Worm (Caenorhabditis elegans) whole organism, early embryonic: Measurements from ENCODE around the gene wrb-1.

ENCODE experiments used
- B0310.2 ChIP-seq: sonication (generic microtip); optimal IDR thresholded peaks from 2 replicates; lab custom pipeline; 2016; ENCODE audit warnings: mild to moderate bottlenecking, missing genetic modification characterization, missing compliant biosample characterization
- F13C5.2 ChIP-seq: sonication (generic microtip); optimal IDR thresholded peaks from 2 replicates; lab custom pipeline; 2017; ENCODE audit warnings: mild to moderate bottlenecking, missing genetic modification characterization, inconsistent platforms, missing compliant biosample characterization
- aly-1 ChIP-seq: sonication (generic microtip); optimal IDR thresholded peaks from 2 replicates; lab custom pipeline; 2016; ENCODE audit warnings: missing genetic modification characterization, missing compliant biosample characterization
- ama-1 ChIP-seq: fragments of 150-350 bp; optimal IDR thresholded peaks from 2 replicates; lab custom pipeline; 2014
- ceh-13 ChIP-seq: fragments of 200-800 bp; sonication (Bioruptor generic); optimal IDR thresholded peaks from 2 replicates; lab custom pipeline; 2018; ENCODE audit warnings: mild to moderate bottlenecking, missing genetic modification characterization, missing compliant biosample characterization
- ceh-36 ChIP-seq: sonication (generic microtip); optimal IDR thresholded peaks from 2 replicates; lab custom pipeline; 2016; ENCODE audit warnings: missing genetic modification characterization, inconsistent platforms, missing compliant biosample characterization
- ets-7 ChIP-seq: sonication (generic microtip); optimal IDR thresholded peaks from 2 replicates; lab custom pipeline; 2016; ENCODE audit warnings: missing genotype, missing genetic modification characterization, missing compliant biosample characterization
- flt-1 ChIP-seq: fragments of 200-800 bp; sonication (Bioruptor generic); IDR thresholded peaks from 2 replicates; pipeline ENCODE4 v1.3.6; 2022; ENCODE audit warnings: missing genetic modification characterization, missing compliant biosample characterization
- hmbx-1 ChIP-seq: sonication (generic microtip); optimal IDR thresholded peaks from 2 replicates; lab custom pipeline; 2016; ENCODE audit warnings: mild to moderate bottlenecking, missing genetic modification characterization, missing compliant biosample characterization
- hmg-4 ChIP-seq: fragments of 200-800 bp; sonication (Bioruptor generic); optimal IDR thresholded peaks from 2 replicates; lab custom pipeline; 2018; ENCODE audit warnings: mild to moderate bottlenecking, missing genetic modification characterization, missing compliant biosample characterization
- hnd-1 ChIP-seq: sonication (generic microtip); optimal IDR thresholded peaks from 2 replicates; lab custom pipeline; 2016; ENCODE audit warnings: missing genetic modification characterization, missing compliant biosample characterization
- pes-1 ChIP-seq: fragments of 200-800 bp; sonication (Bioruptor generic); IDR thresholded peaks from 2 replicates; pipeline ENCODE4 v1.3.6; 2022; ENCODE audit warnings: missing genetic modification reagents, missing genetic modification characterization, missing compliant biosample characterization
- scrt-1 ChIP-seq: fragments of 200-800 bp; sonication (Bioruptor generic); IDR thresholded peaks from 2 replicates; pipeline ENCODE4 v1.3.6; 2022; ENCODE audit warnings: missing genetic modification characterization, missing compliant biosample characterization
- sea-1 ChIP-seq: fragments of 200-800 bp; sonication (Bioruptor generic); conservative IDR thresholded peaks from 2 replicates; pipeline ENCODE4 v1.3.6; 2022; ENCODE audit warnings: missing genetic modification characterization, missing compliant biosample characterization
- tbx-11 ChIP-seq: fragments of 200-800 bp; sonication (Bioruptor generic); IDR thresholded peaks from 2 replicates; pipeline ENCODE4 v1.3.6; 2022; ENCODE audit warnings: missing genetic modification characterization, missing compliant biosample characterization
- tbx-37 ChIP-seq: fragments of 200-800 bp; sonication (Bioruptor generic); conservative IDR thresholded peaks from 2 replicates; pipeline ENCODE4 v1.3.6; 2022; ENCODE audit warnings: missing genetic modification reagents, missing genetic modification characterization, missing compliant biosample characterization
- tra-4 ChIP-seq: sonication (generic microtip); optimal IDR thresholded peaks from 2 replicates; lab custom pipeline; 2017; ENCODE audit warnings: missing genetic modification characterization, missing compliant biosample characterization

The wrb-1 gene

DNA sequence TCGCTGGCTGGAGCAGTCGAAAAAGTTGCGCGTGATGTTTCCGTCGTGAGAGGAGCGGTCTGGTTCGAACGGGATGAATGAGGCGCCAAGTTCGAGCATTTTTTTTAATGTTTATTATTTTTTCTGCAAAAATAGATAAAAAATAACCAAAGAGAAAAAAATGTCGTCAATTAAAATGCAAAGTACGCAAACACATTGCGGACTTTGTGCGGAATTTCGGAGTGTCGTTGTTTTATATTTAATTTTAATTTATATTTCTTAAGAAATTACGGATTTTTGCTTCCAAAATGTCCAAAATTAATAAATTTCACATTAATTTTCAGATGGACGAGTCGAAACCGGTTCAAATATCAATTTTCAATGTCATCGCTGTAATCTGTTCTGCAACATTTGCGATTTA is at the start of gene wrb-1, which contains the start of gene Y50D4A.4:
Gene wrb-1 (plus strand): TSS at position 78 of the 400 bp plus-strand sequence.
Gene Y50D4A.4 (minus strand): TSS at position 133 of the 400 bp plus-strand sequence.
- TF ChIP-seq flt-1 (GFP tag; lab: Robert Waterston, UW), result no peak
- TF ChIP-seq hmbx-1, result no peak
- TF ChIP-seq pes-1, result no peak
- TF ChIP-seq scrt-1 (GFP tag; lab: Robert Waterston, UW), result no peak
- TF ChIP-seq sea-1 (GFP tag; lab: Robert Waterston, UW), result no peak
- no peak for TF ChIP-seq hnd-1 (tag; lab: Kevin White, UChicago)
- TF ChIP-seq ceh-36, result no peak
- TF ChIP-seq tbx-11 (GFP tag; lab: Robert Waterston, UW), result no peak
- no peak for TF ChIP-seq tbx-37 (GFP tag; lab: Robert Waterston, UW)
- TF ChIP-seq ceh-13 (GFP tag; lab: Kevin White, UChicago), result no peak
- TF ChIP-seq tra-4 (tag; lab: Kevin White, UChicago), result no peak
- TF ChIP-seq B0310.2 (tag; lab: Kevin White, UChicago), result no peak
- TF ChIP-seq hmg-4 (GFP tag; lab: Kevin White, UChicago), result no peak
- no peak for TF ChIP-seq F13C5.2
- TF ChIP-seq ama-1 (lab: Kevin White, UChicago), result no peak

DNA sequence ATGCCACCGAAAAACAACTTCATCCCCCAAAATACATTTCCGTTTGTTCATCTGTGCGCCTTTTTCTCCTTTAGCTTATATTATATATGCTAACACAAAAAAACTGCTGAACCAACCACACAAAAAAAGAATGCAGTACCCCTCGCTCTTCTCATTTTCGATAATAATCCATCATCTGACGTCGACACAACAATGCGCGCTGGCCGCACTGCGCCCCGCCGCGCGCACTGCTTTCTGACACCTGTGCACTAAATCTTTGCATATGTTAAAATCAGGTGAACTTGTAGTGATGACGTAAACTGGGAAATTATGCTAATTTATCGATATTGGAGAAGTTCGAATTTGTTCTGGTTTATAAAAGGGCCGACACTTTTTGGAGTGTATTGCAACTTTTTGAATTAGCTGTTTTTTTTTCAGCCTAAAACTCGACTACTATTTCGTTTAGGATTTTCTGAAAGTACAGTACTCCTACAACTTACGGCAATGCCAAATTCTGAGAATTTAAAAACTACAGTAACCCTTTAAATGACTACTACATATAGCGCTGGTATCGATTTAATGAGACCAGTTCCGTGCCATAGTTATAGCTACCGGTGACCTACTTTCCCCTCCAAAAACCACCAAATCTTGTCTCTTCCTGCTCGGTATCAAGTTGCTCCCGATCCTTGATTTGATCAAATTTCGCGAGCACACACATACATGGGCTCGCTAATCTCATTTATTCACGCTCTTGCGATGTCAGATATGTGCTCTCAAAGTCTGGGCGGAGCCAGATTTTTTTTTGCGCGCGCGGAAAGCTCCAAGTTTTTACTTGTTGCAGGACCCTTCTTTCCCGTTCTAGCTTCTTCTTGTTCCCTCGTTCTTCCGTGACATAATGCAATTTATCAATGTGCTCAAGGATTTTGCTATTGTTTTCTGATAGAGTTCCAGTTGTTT is 45.9 kb upstream of the wrb-1 start:
- no peak for TF ChIP-seq tbx-11 (GFP tag; lab: Robert Waterston, UW)
- no peak for TF ChIP-seq hnd-1 (tag; lab: Kevin White, UChicago)
- TF ChIP-seq ceh-13 (GFP tag; lab: Kevin White, UChicago), result no peak
- TF ChIP-seq F13C5.2, result no peak
- TF ChIP-seq hmbx-1, result no peak
- no peak for TF ChIP-seq flt-1 (GFP tag; lab: Robert Waterston, UW)
- TF ChIP-seq B0310.2 (tag; lab: Kevin White, UChicago), result no peak
- no peak for TF ChIP-seq tbx-37 (GFP tag; lab: Robert Waterston, UW)
- TF ChIP-seq sea-1 (GFP tag; lab: Robert Waterston, UW), result no peak
- no peak for TF ChIP-seq hmg-4 (GFP tag; lab: Kevin White, UChicago)
- no peak for TF ChIP-seq ets-7 (tag; lab: Kevin White, UChicago)
- no peak for TF ChIP-seq scrt-1 (GFP tag; lab: Robert Waterston, UW)
- no peak for TF ChIP-seq ceh-36
- TF ChIP-seq tra-4 (tag; lab: Kevin White, UChicago), result no peak
- TF ChIP-seq aly-1, result no peak
- no peak for TF ChIP-seq pes-1
- TF ChIP-seq ama-1 (lab: Kevin White, UChicago), result no peak

DNA sequence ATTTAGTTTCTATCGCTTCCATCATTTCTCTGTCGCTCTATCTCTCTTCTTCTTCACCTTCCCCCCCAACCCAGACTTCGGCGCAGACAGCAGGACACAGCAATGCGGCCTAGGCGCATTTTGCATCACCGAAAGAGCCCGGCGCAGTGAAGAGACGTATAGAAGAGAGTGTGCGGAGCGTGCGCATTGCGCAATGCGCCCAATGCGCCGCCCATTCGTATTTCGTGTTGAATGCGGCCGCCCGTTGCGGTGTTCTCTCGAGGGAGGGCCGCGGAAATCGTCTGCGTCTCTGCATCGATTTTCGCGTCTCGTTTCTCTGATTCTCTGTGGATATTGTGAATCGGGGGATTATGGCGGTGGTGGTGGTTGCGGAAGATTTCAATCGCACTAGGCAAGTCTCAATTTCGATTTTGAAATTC is 44.5 kb upstream of the wrb-1 start:
- TF ChIP-seq tbx-37 (GFP tag; lab: Robert Waterston, UW) (no peak), hnd-1 (tag; lab: Kevin White, UChicago) (no peak), ets-7 (tag; lab: Kevin White, UChicago) (peak; percentile 56), B0310.2 (tag; lab: Kevin White, UChicago) (no peak), flt-1 (GFP tag; lab: Robert Waterston, UW) (peak; percentile 61; the same call in 1 of the 2 replicates), ceh-36 (peak; percentile 51), pes-1 (peak; percentile 71), F13C5.2 (peak; percentile 76), sea-1 (GFP tag; lab: Robert Waterston, UW) (0 out of 2 replicates have a peak, but pooled peaks have one; percentile 67), ama-1 (lab: Kevin White, UChicago) (no peak), hmbx-1 (no peak), tbx-11 (GFP tag; lab: Robert Waterston, UW) (no peak), scrt-1 (GFP tag; lab: Robert Waterston, UW) (no peak), ceh-13 (GFP tag; lab: Kevin White, UChicago) (no peak), tra-4 (tag; lab: Kevin White, UChicago) (no peak), aly-1 (peak; percentile 20), hmg-4 (GFP tag; lab: Kevin White, UChicago) (peak; percentile 84)

DNA sequence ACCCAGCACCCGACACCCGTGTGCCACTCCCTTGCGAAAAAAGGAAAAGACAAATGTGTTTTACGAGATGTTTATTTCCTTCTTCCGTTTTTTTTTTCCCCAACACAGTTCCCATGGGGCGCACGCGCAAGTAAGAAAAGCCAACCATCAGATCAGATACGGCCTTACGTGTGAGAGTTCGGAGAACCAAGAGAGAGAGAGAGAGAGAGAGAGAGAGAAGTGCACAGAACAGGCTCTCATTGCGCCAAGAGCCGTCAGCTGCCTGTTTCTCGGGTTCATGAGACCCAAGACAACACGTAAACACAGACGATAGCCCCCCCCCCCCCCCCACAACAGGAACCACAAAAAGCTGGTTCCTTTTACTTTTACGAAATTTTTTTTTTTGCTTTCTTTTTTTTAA is 44.0 kb upstream of the wrb-1 start:
- TF ChIP-seq sea-1 (GFP tag; lab: Robert Waterston, UW) (no peak), hmg-4 (GFP tag; lab: Kevin White, UChicago) (no peak), hmbx-1 (no peak), tra-4 (tag; lab: Kevin White, UChicago) (no peak), F13C5.2 (no peak), ama-1 (lab: Kevin White, UChicago) (no peak), pes-1 (no peak), hnd-1 (tag; lab: Kevin White, UChicago) (no peak), ceh-36 (no peak), scrt-1 (GFP tag; lab: Robert Waterston, UW) (no peak), ceh-13 (GFP tag; lab: Kevin White, UChicago) (no peak), tbx-37 (GFP tag; lab: Robert Waterston, UW) (no peak), flt-1 (GFP tag; lab: Robert Waterston, UW) (no peak), ets-7 (tag; lab: Kevin White, UChicago) (no peak)

DNA sequence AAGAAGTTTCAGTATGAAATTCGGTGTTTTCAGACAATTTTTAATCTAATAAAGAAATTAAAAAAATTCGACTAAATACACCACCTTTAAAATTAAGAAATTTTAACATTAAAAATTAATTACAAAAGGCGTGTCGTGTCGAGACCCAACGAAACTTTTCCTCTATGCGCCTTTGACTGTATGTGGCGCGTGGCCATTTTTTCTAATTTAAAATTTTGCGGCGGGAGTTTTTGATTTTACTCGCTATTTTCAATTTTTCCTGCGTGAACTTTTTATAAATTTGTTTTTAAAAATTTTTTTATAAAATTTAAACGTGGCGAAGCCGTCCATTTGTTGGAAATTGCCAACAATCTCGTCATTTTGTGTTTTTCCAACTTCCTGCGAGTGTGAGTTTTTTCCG is 43.1 kb upstream of the wrb-1 start:
- TF ChIP-seq tbx-11 (GFP tag; lab: Robert Waterston, UW) (no peak), ceh-13 (GFP tag; lab: Kevin White, UChicago) (no peak), scrt-1 (GFP tag; lab: Robert Waterston, UW) (no peak), hnd-1 (tag; lab: Kevin White, UChicago) (no peak), flt-1 (GFP tag; lab: Robert Waterston, UW) (no peak), F13C5.2 (no peak), ets-7 (tag; lab: Kevin White, UChicago) (no peak), B0310.2 (tag; lab: Kevin White, UChicago) (no peak), tbx-37 (GFP tag; lab: Robert Waterston, UW) (no peak), tra-4 (tag; lab: Kevin White, UChicago) (no peak), hmg-4 (GFP tag; lab: Kevin White, UChicago) (no peak), hmbx-1 (no peak)

DNA sequence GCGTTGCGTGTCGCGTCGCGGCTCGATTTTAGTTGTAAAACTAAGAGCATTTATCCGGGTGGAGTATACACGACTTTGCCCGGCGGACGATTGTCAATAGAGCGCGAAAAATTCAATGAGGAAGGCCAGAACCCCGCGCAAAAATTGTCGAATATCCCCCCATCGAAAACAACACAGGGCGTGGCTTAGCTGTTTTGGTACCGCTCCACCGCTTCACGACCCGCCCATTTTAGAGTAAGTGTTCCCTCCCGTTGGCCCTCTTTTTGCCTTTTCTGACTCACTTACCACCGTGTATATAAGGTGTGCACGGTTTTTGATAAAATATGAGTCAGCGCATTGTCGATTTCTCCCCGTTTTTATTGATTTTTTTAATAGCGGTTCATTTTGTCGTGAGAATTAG is 42.5 kb upstream of the wrb-1 start:
- TF ChIP-seq ets-7 (tag; lab: Kevin White, UChicago) (no peak), ama-1 (lab: Kevin White, UChicago) (no peak), B0310.2 (tag; lab: Kevin White, UChicago) (no peak), flt-1 (GFP tag; lab: Robert Waterston, UW) (no peak)
